Worm (Caenorhabditis elegans): Measurements from ENCODE around the gene moa-2.

Gene moa-2

ce11 chrII:7666967-7667366 is 31.9 kb downstream of the moa-2 start, which contains the start of gene lir-2:
Gene lir-2, plus strand, starts transcription at chrII:7667267.
- TF ChIP-seq W03F9.2 (tag; optimal IDR thresholded peaks at IDR 0.05) (no peak), dao-5 (tag; optimal IDR thresholded peaks at IDR 0.05) (no peak)

ce11 chrII:7666338-7666737 is 32.5 kb downstream of the moa-2 start:
- TF ChIP-seq him-1 (tag; optimal IDR thresholded peaks at IDR 0.05), result no peak
- TF ChIP-seq dao-5 (tag; optimal IDR thresholded peaks at IDR 0.05), result no peak
- no peak for TF ChIP-seq W03F9.2 (tag; optimal IDR thresholded peaks at IDR 0.05)

DNA sequence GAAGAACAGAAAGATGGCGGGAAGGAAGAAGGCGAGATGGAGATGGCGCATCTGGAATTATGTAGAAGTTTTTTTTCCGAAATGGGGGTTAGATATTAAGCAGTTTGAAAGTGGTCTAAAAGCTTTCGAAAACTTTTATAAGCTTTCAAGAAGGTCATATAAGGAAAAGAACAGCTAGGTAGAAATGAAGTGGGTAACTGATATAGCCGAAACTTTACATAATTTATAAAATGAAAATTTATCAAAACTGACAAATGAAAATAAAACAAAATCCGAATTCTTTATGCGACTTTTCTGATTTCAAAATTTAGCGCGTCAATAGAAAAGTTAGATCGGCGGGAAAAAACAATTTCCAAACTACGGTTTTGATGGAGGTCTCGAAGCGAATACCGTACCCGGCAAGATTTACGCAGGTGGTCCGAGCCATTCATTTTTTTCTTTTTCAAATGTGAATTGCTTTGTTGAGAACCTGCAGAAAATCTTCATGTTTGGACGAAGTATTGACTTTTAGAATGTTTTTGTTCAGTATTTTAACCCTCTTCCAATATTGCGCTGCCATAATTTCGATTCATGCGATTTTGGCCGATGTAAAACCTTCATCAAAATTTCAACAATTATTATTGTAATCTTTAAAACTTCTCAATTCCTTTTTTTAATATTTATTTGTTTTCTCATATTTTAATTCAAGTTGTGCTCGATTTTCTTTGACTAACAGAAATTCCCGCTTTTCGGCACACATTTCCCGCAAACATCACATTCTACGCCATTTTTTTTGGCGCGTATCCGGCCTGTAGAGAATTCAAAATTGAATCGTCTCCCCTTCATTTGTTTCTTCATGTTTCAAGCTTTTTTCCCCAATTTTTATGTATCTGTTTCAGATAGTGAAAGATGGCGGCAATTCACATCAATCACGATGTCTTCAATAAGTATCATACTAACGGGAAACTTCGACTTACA is 34.9 kb downstream of the moa-2 start, which contains the start of the genes F18A1.7 and rpa-1:
Gene F18A1.7, minus strand, starts transcription at position 51 of the 957 bp plus-strand sequence.
Gene rpa-1, plus strand, starts transcription at position 879 of the 957 bp plus-strand sequence.
- no peak for TF ChIP-seq dao-5 (tag; optimal IDR thresholded peaks at IDR 0.05)

ce11 chrII:7663028-7663427 is 35.8 kb downstream of the moa-2 start:
- no peak for TF ChIP-seq W03F9.2 (tag; optimal IDR thresholded peaks at IDR 0.05)
- TF ChIP-seq dao-5 (tag; optimal IDR thresholded peaks at IDR 0.05), result no peak
- no peak for TF ChIP-seq him-1 (tag; optimal IDR thresholded peaks at IDR 0.05)

ce11 chrII:7662008-7662686 is 36.7 kb downstream of the moa-2 start, which contains the start of gene alfa-1:
Gene alfa-1, minus strand, starts transcription at chrII:7662522.
- TF ChIP-seq him-1 (tag; optimal IDR thresholded peaks at IDR 0.05) (no peak), dao-5 (tag; optimal IDR thresholded peaks at IDR 0.05) (no peak), W03F9.2 (tag; optimal IDR thresholded peaks at IDR 0.05) (no peak)

ce11 chrII:7651171-7651570 is 47.7 kb downstream of the moa-2 start, which contains the start of gene pde-4:
Gene pde-4, minus strand, starts transcription at chrII:7651246.
- no peak for TF ChIP-seq dao-5 (tag; optimal IDR thresholded peaks at IDR 0.05)
